Fruit fly (Drosophila melanogaster) whole organism, adult: ENCODE data around the gene dod.

ENCODE experiments used
- CG11617 ChIP-seq: fragments of 200-800 bp; sonication (Bioruptor generic); optimal IDR thresholded peaks from 2 replicates; lab custom pipeline; 2017; ENCODE audit warnings: mild to moderate bottlenecking, missing biosample characterization, missing genetic modification reagents, missing genetic modification characterization
- CG12768 ChIP-seq: fragments of 200-800 bp; sonication (Bioruptor generic); optimal IDR thresholded peaks from 2 replicates; lab custom pipeline; 2017; ENCODE audit warnings: missing biosample characterization, missing genetic modification characterization, mild to moderate bottlenecking, moderate library complexity, missing genetic modification reagents
- CG14711 ChIP-seq: fragments of 200-800 bp; sonication (Bioruptor generic); optimal IDR thresholded peaks from 2 replicates; lab custom pipeline; 2018; ENCODE audit warnings: missing biosample characterization, mild to moderate bottlenecking, missing genetic modification characterization, moderate library complexity
- CG1620 ChIP-seq: fragments of 200-800 bp; sonication (Bioruptor generic); optimal IDR thresholded peaks from 2 replicates; lab custom pipeline; 2016; ENCODE audit warnings: missing biosample characterization, missing genetic modification characterization
- CG33017 ChIP-seq: fragments of 200-800 bp; sonication (Bioruptor generic); optimal IDR thresholded peaks from 2 replicates; lab custom pipeline; 2018; ENCODE audit warnings: missing biosample characterization, mild to moderate bottlenecking, missing genetic modification characterization, moderate library complexity
- CG5204 ChIP-seq: fragments of 200-800 bp; sonication (Bioruptor generic); optimal IDR thresholded peaks from 2 replicates; lab custom pipeline; 2016; ENCODE audit warnings: missing biosample characterization, missing genetic modification characterization
- CG7045 ChIP-seq: fragments of 200-800 bp; sonication (Bioruptor generic); optimal IDR thresholded peaks from 2 replicates; lab custom pipeline; 2017; ENCODE audit warnings: missing biosample characterization, mild to moderate bottlenecking, missing genetic modification characterization
- CG7101 ChIP-seq: fragments of 200-800 bp; sonication (Bioruptor generic); optimal IDR thresholded peaks from 2 replicates; lab custom pipeline; 2018; ENCODE audit warnings: missing biosample characterization, mild to moderate bottlenecking, missing genetic modification characterization, moderate library complexity
- Clk ChIP-seq: fragments of 200-800 bp; sonication (Bioruptor generic); optimal IDR thresholded peaks from 2 replicates; lab custom pipeline; 2017; ENCODE audit warnings: missing biosample characterization, missing genetic modification characterization
- Crg-1 ChIP-seq: fragments of 200-800 bp; sonication (Bioruptor generic); optimal IDR thresholded peaks from 2 replicates; lab custom pipeline; 2016; ENCODE audit warnings: missing biosample characterization, missing genetic modification characterization
- Hr96 ChIP-seq: fragments of 200-800 bp; sonication (Bioruptor generic); optimal IDR thresholded peaks from 2 replicates; lab custom pipeline; 2016; ENCODE audit warnings: missing biosample characterization, missing genetic modification characterization
- Mnt ChIP-seq: fragments of 200-800 bp; sonication (Bioruptor generic); optimal IDR thresholded peaks from 2 replicates; lab custom pipeline; 2016; ENCODE audit warnings: missing biosample characterization, mild to moderate bottlenecking, missing genetic modification characterization
- bab1 ChIP-seq: fragments of 200-800 bp; sonication (Bioruptor generic); optimal IDR thresholded peaks from 3 replicates; lab custom pipeline; 2019; ENCODE audit warnings: missing biosample characterization, mild to moderate bottlenecking, missing genetic modification characterization, moderate library complexity
- cic ChIP-seq: fragments of 200-800 bp; sonication (Bioruptor generic); optimal IDR thresholded peaks from 2 replicates; lab custom pipeline; 2017; ENCODE audit warnings: missing biosample characterization, mild to moderate bottlenecking, missing genetic modification characterization, moderate library complexity
- cnc ChIP-seq, 2 experiments: fragments of >200 bp; optimal IDR thresholded peaks; 2 replicates each; lab custom pipeline; 2017
- kay ChIP-seq: fragments of 200-800 bp; sonication (Bioruptor generic); peaks from one replicate; lab custom pipeline; 2016; ENCODE audit warnings: missing biosample characterization, missing genetic modification characterization, borderline replicate concordance
- ovo ChIP-seq: fragments of 200-800 bp; sonication (Bioruptor generic); optimal IDR thresholded peaks from 2 replicates; lab custom pipeline; 2016; ENCODE audit warnings: missing biosample characterization, missing genetic modification characterization
- pad ChIP-seq: fragments of 200-800 bp; sonication (Bioruptor generic); optimal IDR thresholded peaks from 3 replicates; lab custom pipeline; 2017; ENCODE audit warnings: missing biosample characterization, missing genetic modification characterization, mild to moderate bottlenecking, moderate library complexity, missing genetic modification reagents
- tj ChIP-seq: fragments of 200-800 bp; sonication (Bioruptor generic); optimal IDR thresholded peaks from 3 replicates; lab custom pipeline; 2017; ENCODE audit warnings: missing biosample characterization, mild to moderate bottlenecking, missing genetic modification characterization, moderate library complexity
- toe ChIP-seq: fragments of 200-800 bp; sonication (Bioruptor generic); optimal IDR thresholded peaks from 2 replicates; lab custom pipeline; 2016; ENCODE audit warnings: missing biosample characterization, missing genetic modification characterization

The dod gene

DNA sequence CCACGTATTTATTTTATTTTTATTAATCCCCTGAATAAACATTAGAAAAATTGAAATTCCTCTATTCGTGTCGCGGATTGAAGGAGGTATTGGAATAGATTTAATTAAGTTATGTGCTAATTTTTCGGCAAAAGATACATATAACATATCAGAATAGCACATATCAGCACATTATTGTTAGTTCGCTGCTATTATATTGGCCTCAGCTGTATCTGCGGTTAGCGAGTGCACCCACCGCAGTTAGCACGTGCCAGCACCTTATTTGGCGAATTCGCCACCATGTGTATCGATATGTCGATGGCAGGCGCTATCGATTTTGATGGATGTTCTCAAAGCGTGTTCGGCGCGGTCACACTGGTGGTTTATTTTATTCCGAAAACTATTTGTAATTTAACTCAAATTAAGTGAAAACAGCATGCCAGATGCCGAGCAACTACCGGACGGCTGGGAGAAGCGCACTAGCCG lies at the start of gene dod:
TSS of gene dod (plus strand) at position 323 of the 465 bp plus-strand sequence.
- no peak for TF ChIP-seq Hr96 (GFP tag; lab: Kevin White, UChicago)
- no peak for TF ChIP-seq kay (GFP tag; lab: Kevin White, UChicago)
- TF ChIP-seq Clk: no peak
- TF ChIP-seq Mnt (GFP tag; lab: Kevin White, UChicago): peak; percentile 94
- peak; percentile 2 for TF ChIP-seq toe (GFP tag; lab: Kevin White, UChicago)
- no peak for TF ChIP-seq CG12768
- no peak for TF ChIP-seq ovo (GFP tag; lab: Kevin White, UChicago)
- TF ChIP-seq cic: no peak
- TF ChIP-seq CG11617: peak; percentile 40
- TF ChIP-seq CG7101 (tag; lab: Kevin White, UChicago): peak; percentile 56
- TF ChIP-seq CG1620 (GFP tag; lab: Kevin White, UChicago): peak; percentile 58
- peak; percentile 41 for TF ChIP-seq CG14711
- peak; percentile 4 for TF ChIP-seq CG7045
- TF ChIP-seq CG33017 (tag; lab: Kevin White, UChicago): peak; percentile 1
- no peak for TF ChIP-seq cnc (optimal IDR thresholded peaks at IDR 0.05; lab: Kevin White, UChicago)
- peak; percentile 45 for TF ChIP-seq tj
- TF ChIP-seq pad: peak; percentile 35
- peak; percentile 77 for TF ChIP-seq bab1
- TF ChIP-seq CG5204 (GFP tag; lab: Kevin White, UChicago): no peak
- no peak for TF ChIP-seq Crg-1

DNA sequence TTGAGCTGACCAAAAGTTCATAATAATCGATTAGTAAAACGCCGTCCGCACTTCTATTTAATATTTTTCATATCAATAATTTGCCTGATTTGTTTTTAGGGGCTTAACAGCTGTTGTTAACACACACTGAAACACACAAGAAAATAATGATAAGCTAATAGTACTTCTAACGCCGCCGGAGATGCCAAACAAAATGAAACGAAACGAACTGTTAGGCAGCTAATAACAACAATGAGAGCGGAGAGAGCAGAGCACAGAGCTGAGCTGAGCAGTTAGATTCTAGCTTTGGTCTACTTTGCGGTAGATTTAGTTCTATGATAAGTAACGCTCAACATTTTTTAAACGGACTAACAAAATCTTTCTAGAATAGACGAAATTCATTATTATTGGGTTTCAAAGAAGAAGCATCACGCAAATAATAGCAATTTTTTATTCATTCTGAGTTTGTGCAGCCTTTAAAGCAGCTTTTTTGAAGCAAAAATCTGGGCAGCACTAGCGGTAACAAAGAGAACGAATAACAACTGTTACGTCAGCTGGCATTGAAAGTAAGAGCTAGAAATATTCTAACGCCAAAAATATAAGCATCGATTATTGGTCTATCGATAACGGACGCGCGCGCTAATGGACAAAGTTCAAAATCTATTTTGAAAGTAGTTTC lies 38.5 kb upstream of the dod start, which contains the start of gene Abca3:
TSS of gene Abca3 (minus strand) at position 181 of the 658 bp plus-strand sequence.
- TF ChIP-seq Clk (no peak), Mnt (GFP tag; lab: Kevin White, UChicago) (peak; percentile 44), CG12768 (peak; percentile 45), CG33017 (tag; lab: Kevin White, UChicago) (peak; percentile 54), CG5204 (GFP tag; lab: Kevin White, UChicago) (peak; percentile 60), pad (peak; percentile 63), kay (GFP tag; lab: Kevin White, UChicago) (peak; percentile 78), CG7101 (tag; lab: Kevin White, UChicago) (peak; percentile 79), CG11617 (peak; percentile 66), cnc (optimal IDR thresholded peaks at IDR 0.05; lab: Kevin White, UChicago) (no peak), CG14711 (peak; percentile 70), ovo (GFP tag; lab: Kevin White, UChicago) (peak; percentile 51), CG1620 (GFP tag; lab: Kevin White, UChicago) (peak; percentile 66), CG7045 (peak; percentile 33), tj (peak; percentile 33), bab1 (peak; percentile 59), cic (no peak), Crg-1 (peak; percentile 59), Hr96 (GFP tag; lab: Kevin White, UChicago) (peak; percentile 70), toe (GFP tag; lab: Kevin White, UChicago) (peak; percentile 63)

DNA sequence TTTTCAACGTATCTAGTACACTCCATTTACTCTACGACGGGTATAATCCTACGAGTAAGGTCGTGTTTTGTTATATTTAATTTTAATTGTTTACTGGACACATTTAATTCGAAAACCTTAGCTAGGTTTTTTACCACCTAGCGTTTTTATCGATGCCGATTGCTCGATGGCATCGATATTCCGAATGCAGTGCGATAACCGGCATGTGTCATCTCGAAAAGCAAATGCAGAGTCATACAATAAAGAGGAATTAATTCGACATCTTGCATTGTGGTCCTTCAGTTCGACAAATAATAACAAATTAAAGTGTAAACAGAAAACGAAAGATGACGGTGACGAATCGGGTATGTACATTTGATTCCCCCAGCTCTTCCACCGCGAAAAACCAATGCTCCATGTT lies 29.3 kb upstream of the dod start, which contains the start of gene Rpt6:
TSS of gene Rpt6 (plus strand) at position 201 of the 400 bp plus-strand sequence.
- TF ChIP-seq CG1620 (GFP tag; lab: Kevin White, UChicago) (peak; percentile 6), Mnt (GFP tag; lab: Kevin White, UChicago) (peak; percentile 22), Hr96 (GFP tag; lab: Kevin White, UChicago) (no peak), CG12768 (no peak), tj (peak; percentile 53), Clk (no peak), CG11617 (no peak), CG7101 (tag; lab: Kevin White, UChicago) (no peak), bab1 (peak; percentile 42), CG14711 (no peak), cnc (optimal IDR thresholded peaks at IDR 0.05; lab: Kevin White, UChicago) (peak; percentile 50 to 83), toe (GFP tag; lab: Kevin White, UChicago) (no peak), Crg-1 (no peak), CG33017 (tag; lab: Kevin White, UChicago) (no peak), cic (no peak), kay (GFP tag; lab: Kevin White, UChicago) (no peak), ovo (GFP tag; lab: Kevin White, UChicago) (no peak), CG7045 (no peak), CG5204 (GFP tag; lab: Kevin White, UChicago) (no peak)

DNA sequence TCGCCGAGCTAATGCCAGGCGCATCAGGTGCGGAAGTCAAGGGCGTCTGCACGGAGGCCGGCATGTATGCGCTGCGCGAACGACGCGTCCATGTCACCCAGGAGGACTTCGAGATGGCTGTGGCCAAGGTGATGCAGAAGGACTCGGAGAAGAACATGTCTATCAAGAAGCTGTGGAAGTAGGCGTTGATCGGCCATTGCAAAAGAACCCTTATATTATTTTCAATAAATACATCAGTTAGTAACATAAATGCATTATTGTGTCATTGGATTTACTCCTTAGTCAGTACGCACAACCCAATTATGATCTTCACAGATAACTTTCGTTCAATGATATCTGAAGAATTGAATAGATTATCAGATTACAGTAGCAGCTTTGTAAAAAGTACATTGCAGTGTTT lies 27.7 kb upstream of the dod start, which contains the start of gene CG1801:
TSS of gene CG1801 (minus strand) at position 101 of the 400 bp plus-strand sequence.
- TF ChIP-seq pad (no peak), tj (no peak), CG11617 (no peak), CG5204 (GFP tag; lab: Kevin White, UChicago) (no peak), cnc (optimal IDR thresholded peaks at IDR 0.05; lab: Kevin White, UChicago) (no peak), CG12768 (no peak), bab1 (no peak), ovo (GFP tag; lab: Kevin White, UChicago) (no peak), kay (GFP tag; lab: Kevin White, UChicago) (no peak), CG14711 (no peak), Mnt (GFP tag; lab: Kevin White, UChicago) (no peak), Crg-1 (no peak), CG1620 (GFP tag; lab: Kevin White, UChicago) (no peak)

DNA sequence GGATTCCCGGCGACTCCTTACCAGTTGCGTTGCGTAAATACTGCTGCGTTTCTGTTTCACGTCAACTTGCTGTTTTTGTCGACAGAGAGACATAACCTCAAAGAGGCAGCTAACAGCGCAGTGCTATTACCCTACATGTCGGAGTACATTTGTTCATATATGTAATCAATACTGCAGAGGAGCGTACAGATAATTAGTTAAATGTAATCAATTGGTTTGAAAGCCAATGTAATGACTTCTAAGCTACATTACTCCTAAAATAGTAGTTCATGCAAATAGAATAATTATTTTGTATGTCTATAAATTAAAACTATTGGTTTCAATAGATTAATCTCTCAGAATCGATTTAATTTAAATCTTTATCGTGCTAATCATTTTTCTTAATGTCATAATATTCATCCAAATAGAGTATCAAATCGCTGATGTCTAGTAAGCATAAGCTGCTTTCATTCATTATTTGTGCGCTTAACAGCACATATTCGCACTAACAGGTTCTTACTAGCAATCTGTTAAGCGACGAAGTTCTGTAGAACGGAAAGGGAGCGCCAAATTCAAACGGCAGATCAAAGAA lies 25.9 kb upstream of the dod start, which contains the start of the genes SLIRP1 and anox:
TSS of gene SLIRP1 (minus strand) at position 95 of the 571 bp plus-strand sequence.
TSS of gene anox (minus strand) at position 95 of the 571 bp plus-strand sequence.
- TF ChIP-seq toe (GFP tag; lab: Kevin White, UChicago): peak; percentile 67
- TF ChIP-seq Clk: peak; percentile 16
- peak; percentile 75 for TF ChIP-seq pad
- peak; percentile 89 for TF ChIP-seq CG7101 (tag; lab: Kevin White, UChicago)
- TF ChIP-seq CG11617: peak; percentile 80
- peak; percentile 76 for TF ChIP-seq CG12768
- peak; percentile 65 for TF ChIP-seq CG7045
- peak; percentile 82 for TF ChIP-seq CG14711
- peak; percentile 55 for TF ChIP-seq ovo (GFP tag; lab: Kevin White, UChicago)
- no peak for TF ChIP-seq kay (GFP tag; lab: Kevin White, UChicago)
- peak; percentile 76 for TF ChIP-seq cic
- TF ChIP-seq cnc (optimal IDR thresholded peaks at IDR 0.05; lab: Kevin White, UChicago): no peak
- TF ChIP-seq tj: peak; percentile 85
- no peak for TF ChIP-seq Hr96 (GFP tag; lab: Kevin White, UChicago)
- peak; percentile 83 for TF ChIP-seq CG1620 (GFP tag; lab: Kevin White, UChicago)
- TF ChIP-seq bab1: peak; percentile 81
- peak; percentile 77 for TF ChIP-seq CG5204 (GFP tag; lab: Kevin White, UChicago)
- peak; percentile 67 for TF ChIP-seq CG33017 (tag; lab: Kevin White, UChicago)
- peak; percentile 84 for TF ChIP-seq Crg-1
- TF ChIP-seq Mnt (GFP tag; lab: Kevin White, UChicago): peak; percentile 56
